Fruit fly (Drosophila melanogaster) whole organism, embryonic: ENCODE results near the gene Lsp2.

ENCODE experiments used
- CG14860 ChIP-seq: fragments of 200-800 bp; sonication (Bioruptor generic); IDR thresholded peaks from 3 replicates; pipeline ENCODE4 v1.3.6; 2022; ENCODE audit warnings: missing biosample characterization, missing genetic modification characterization; ENCODE audit not compliant: partially characterized antibody
- Fer1 ChIP-seq: fragments of 200-800 bp; sonication (Bioruptor generic); optimal IDR thresholded peaks from 2 replicates; lab custom pipeline; 2017; ENCODE audit warnings: missing biosample characterization, mild to moderate bottlenecking, missing genetic modification characterization
- H15 ChIP-seq: fragments of 200-800 bp; sonication (Bioruptor generic); IDR thresholded peaks from 3 replicates; pipeline ENCODE4 v1.3.6; 2022; ENCODE audit warnings: missing biosample characterization, missing genetic modification characterization
- NFAT ChIP-seq: fragments of 200-800 bp; sonication (Bioruptor generic); IDR thresholded peaks from 2 replicates; pipeline ENCODE4 v1.3.6; 2022; ENCODE audit warnings: missing biosample characterization, missing genetic modification characterization
- Spps ChIP-seq: fragments of 200-800 bp; sonication (Bioruptor generic); optimal IDR thresholded peaks from 2 replicates; lab custom pipeline; 2018; ENCODE audit warnings: missing biosample characterization, mild to moderate bottlenecking, missing genetic modification characterization
- caup ChIP-seq: fragments of 200-800 bp; sonication (Bioruptor generic); optimal IDR thresholded peaks from 3 replicates; lab custom pipeline; 2017; ENCODE audit warnings: missing biosample characterization, mild to moderate bottlenecking, missing genetic modification characterization, moderate library complexity; ENCODE audit not compliant: severe bottlenecking
- eve ChIP-seq, 2 experiments: fragments of >200 bp; optimal IDR thresholded peaks; 2 replicates each; lab custom pipeline; 2017; ENCODE audit warnings: missing biosample characterization in 2 of 2, missing genetic modification characterization in 2 of 2
- her ChIP-seq: fragments of 200-800 bp; sonication (Bioruptor generic); optimal IDR thresholded peaks from 2 replicates; lab custom pipeline; 2016; ENCODE audit warnings: missing biosample characterization, missing genetic modification characterization
- inv ChIP-seq: fragments of 200-800 bp; sonication (Bioruptor generic); IDR thresholded peaks from 2 replicates; pipeline ENCODE4 v1.3.6; 2022; ENCODE audit warnings: missing biosample characterization, missing genetic modification characterization; ENCODE audit not compliant: partially characterized antibody
- kni ChIP-seq: fragments of 200-800 bp; sonication (Bioruptor generic); optimal IDR thresholded peaks from 3 replicates; lab custom pipeline; 2017; ENCODE audit warnings: mild to moderate bottlenecking, missing biosample characterization, missing genetic modification reagents, missing genetic modification characterization
- pum ChIP-seq: fragments of 200-800 bp; sonication (Bioruptor generic); optimal IDR thresholded peaks from 2 replicates; lab custom pipeline; 2016; ENCODE audit warnings: missing biosample characterization, missing genetic modification characterization
- toy ChIP-seq: fragments of 200-800 bp; sonication (Bioruptor generic); IDR thresholded peaks from 2 replicates; pipeline ENCODE4 v1.3.6; 2022; ENCODE audit warnings: missing biosample characterization, missing genetic modification characterization
- zf30C ChIP-seq: fragments of 200-800 bp; sonication (Bioruptor generic); optimal IDR thresholded peaks from 3 replicates; lab custom pipeline; 2018; ENCODE audit warnings: missing biosample characterization, mild to moderate bottlenecking, missing genetic modification characterization

dm6 chr3L:12175382-12175781, 46.2 kb downstream of the Lsp2 start, which contains the start of gene Rh7:
- TF ChIP-seq Fer1 (GFP tag; lab: Kevin White, UChicago), result no peak
- no peak for TF ChIP-seq inv (GFP tag; lab: Robert Waterston, UW)
- no peak for TF ChIP-seq NFAT (GFP tag; lab: Robert Waterston, UW)
- TF ChIP-seq H15 (GFP tag; lab: Robert Waterston, UW), result no peak
- TF ChIP-seq her (GFP tag; lab: Kevin White, UChicago), result no peak
- TF ChIP-seq toy (GFP tag; lab: Robert Waterston, UW), result no peak
- no peak for TF ChIP-seq Spps (tag; lab: Kevin White, UChicago)
- no peak for TF ChIP-seq pum (GFP tag; lab: Kevin White, UChicago)
- no peak for TF ChIP-seq eve (GFP tag; optimal IDR thresholded peaks at IDR 0.05; lab: Kevin White, UChicago)
- no peak for TF ChIP-seq zf30C
- TF ChIP-seq kni (GFP tag; lab: Kevin White, UChicago), result no peak
- TF ChIP-seq CG14860 (GFP tag; lab: Robert Waterston, UW), result no peak
- no peak for TF ChIP-seq caup (GFP tag; lab: Kevin White, UChicago)
